Fruit fly (Drosophila melanogaster): ENCODE results near the gene phol.
A peak's percentile ranks its signal among the peaks of the same experiment; 100 is the strongest.

DNA sequence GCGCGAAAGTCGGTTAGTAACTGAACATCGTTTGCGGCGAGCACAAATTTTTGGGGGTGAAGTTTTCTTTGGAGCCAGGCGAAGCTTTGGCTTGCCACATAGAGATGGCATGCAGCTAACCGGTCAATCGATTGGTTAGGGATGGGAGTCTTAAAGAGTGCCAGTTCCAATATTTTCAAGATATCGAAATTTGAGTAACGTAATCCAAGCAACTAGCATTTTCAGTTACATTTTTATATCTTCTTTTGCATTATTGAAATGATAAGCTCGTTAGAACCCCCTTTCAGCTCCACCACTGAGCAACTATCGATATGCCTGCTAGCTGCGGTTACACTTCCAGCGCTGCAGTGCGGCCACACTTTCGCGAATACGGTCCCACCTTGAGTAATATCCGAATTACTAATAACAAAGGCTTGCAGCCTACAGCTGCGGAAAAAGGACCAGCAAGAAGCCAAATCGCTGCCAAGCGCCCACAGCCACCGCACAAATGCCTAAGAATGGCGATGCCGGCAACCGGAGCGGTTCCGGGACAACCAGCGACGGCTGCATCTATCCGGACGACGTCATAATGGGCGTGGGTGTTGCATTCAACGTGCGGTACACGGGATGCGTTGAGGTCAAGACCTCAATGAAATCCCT, 29.3 kb downstream of the phol start, which contains the start of the genes Atat and Shc:
- TF ChIP-seq Eip78C (GFP tag), result peak; percentile 99
- TF ChIP-seq Gug (GFP tag; IDR thresholded peaks at IDR 0.05), result peak; percentile 99
- peak; percentile 98 for TF ChIP-seq CG7368 (GFP tag; optimal IDR thresholded peaks at IDR 0.05)
- TF ChIP-seq fkh (GFP tag; optimal IDR thresholded peaks at IDR 0.05), result peak; percentile 87
- TF ChIP-seq Smox (GFP tag; optimal IDR thresholded peaks at IDR 0.05), result peak; percentile 99
- TF ChIP-seq dsx (GFP tag; optimal IDR thresholded peaks at IDR 0.05; ENCODE audit: poor library complexity, severe bottlenecking), result peak; percentile 93
- TF ChIP-seq dac (GFP tag; optimal IDR thresholded peaks at IDR 0.05), result peak; percentile 98
- peak; percentile 96 for TF ChIP-seq CG10669 (GFP tag; optimal IDR thresholded peaks at IDR 0.05)
- TF ChIP-seq acj6 (GFP tag; optimal IDR thresholded peaks at IDR 0.05), result peak; percentile 99
- TF ChIP-seq Sox14 (GFP tag; optimal IDR thresholded peaks at IDR 0.05), result peak; percentile 100
- peak; percentile 99 for TF ChIP-seq Hr4 (GFP tag; optimal IDR thresholded peaks at IDR 0.05)
- TF ChIP-seq cyc (GFP tag; optimal IDR thresholded peaks at IDR 0.05), result peak; percentile 99
- peak; percentile 84 for TF ChIP-seq CG9139 (GFP tag; optimal IDR thresholded peaks at IDR 0.05)
- peak; percentile 99 for TF ChIP-seq esn (GFP tag; optimal IDR thresholded peaks at IDR 0.05)

Data from whole organism, prepupa.